Worm (Caenorhabditis elegans) whole organism, L2 larva: Measurements from ENCODE around the gene srbc-34.

ENCODE experiments used
- F13H6.1 ChIP-seq: sonication (generic microtip); optimal IDR thresholded peaks from 2 replicates; lab custom pipeline; 2016; ENCODE audit warnings: missing genetic modification characterization, missing compliant biosample characterization
- R02D3.7 ChIP-seq: fragments of 150-350 bp; optimal IDR thresholded peaks from 2 replicates; lab custom pipeline; 2014; ENCODE audit warnings: missing biosample characterization, missing genetic modification characterization
- Y55F3AM.14 ChIP-seq: fragments of 200-800 bp; sonication (Bioruptor generic); optimal IDR thresholded peaks from 2 replicates; lab custom pipeline; 2018; ENCODE audit warnings: mild to moderate bottlenecking, missing genetic modification characterization, missing compliant biosample characterization
- ZK546.5 ChIP-seq: sonication (generic microtip); optimal IDR thresholded peaks from 2 replicates; lab custom pipeline; 2017; ENCODE audit warnings: missing biosample characterization, missing genetic modification characterization
- alr-1 ChIP-seq: fragments of 150-350 bp; optimal IDR thresholded peaks from 2 replicates; lab custom pipeline; 2014; ENCODE audit warnings: missing biosample characterization, missing genetic modification characterization
- aly-2 ChIP-seq: fragments of 150-350 bp; optimal IDR thresholded peaks from 2 replicates; lab custom pipeline; 2014; ENCODE audit warnings: missing biosample characterization, missing genetic modification characterization
- blmp-1 ChIP-seq: sonication (generic microtip); optimal IDR thresholded peaks from 2 replicates; lab custom pipeline; 2017; ENCODE audit warnings: missing genetic modification characterization, mild to moderate bottlenecking, missing compliant biosample characterization, antibody characterized with exemption, moderate library complexity; ENCODE audit not compliant: insufficient read depth
- ceh-16 ChIP-seq: fragments of 150-350 bp; optimal IDR thresholded peaks from 2 replicates; lab custom pipeline; 2014; ENCODE audit warnings: missing biosample characterization, missing genetic modification characterization
- ceh-82 ChIP-seq: fragments of 150-350 bp; optimal IDR thresholded peaks from 2 replicates; lab custom pipeline; 2014; ENCODE audit warnings: missing biosample characterization, missing genetic modification characterization
- crh-2 ChIP-seq: sonication (generic microtip); optimal IDR thresholded peaks from 2 replicates; lab custom pipeline; 2017; ENCODE audit warnings: missing biosample characterization, missing genetic modification characterization
- dmd-4 ChIP-seq: sonication (generic microtip); optimal IDR thresholded peaks from 2 replicates; lab custom pipeline; 2017; ENCODE audit warnings: missing biosample characterization, missing genetic modification characterization
- egl-27 ChIP-seq: sonication (generic microtip); optimal IDR thresholded peaks from 3 replicates; lab custom pipeline; 2017; ENCODE audit warnings: missing biosample characterization, missing genetic modification reagents, missing genetic modification characterization
- elt-3 ChIP-seq: sonication (generic microtip); optimal IDR thresholded peaks from 2 replicates; lab custom pipeline; 2017; ENCODE audit warnings: missing biosample characterization, missing genetic modification characterization
- fos-1 ChIP-seq: fragments of 150-350 bp; optimal IDR thresholded peaks from 2 replicates; lab custom pipeline; 2014; ENCODE audit warnings: missing biosample characterization, missing genetic modification characterization
- lin-13 ChIP-seq: fragments of 150-350 bp; optimal IDR thresholded peaks from 2 replicates; lab custom pipeline; 2014; ENCODE audit warnings: missing biosample characterization, missing genetic modification reagents, missing genetic modification characterization
- lin-39 ChIP-seq: fragments of 150-350 bp; optimal IDR thresholded peaks from 2 replicates; lab custom pipeline; 2014; ENCODE audit warnings: missing biosample characterization, missing genetic modification reagents, missing genetic modification characterization
- lsy-2 ChIP-seq, 2 experiments: fragments of 150-350 bp in 1 of 2; sonication (generic microtip) in 1 of 2; optimal IDR thresholded peaks; 2 replicates each; lab custom pipeline; 2014 to 2017; ENCODE audit warnings: missing biosample characterization in 2 of 2, missing genetic modification characterization in 2 of 2
- mab-5 ChIP-seq: fragments of 150-350 bp; optimal IDR thresholded peaks from 2 replicates; lab custom pipeline; 2014; ENCODE audit warnings: missing biosample characterization, missing genetic modification characterization
- mdl-1 ChIP-seq, 2 experiments: fragments of 150-350 bp in 1 of 2; sonication (generic microtip) in 1 of 2; optimal IDR thresholded peaks; 2 replicates each; lab custom pipeline; 2017; ENCODE audit warnings: missing biosample characterization in 2 of 2, missing genetic modification characterization in 2 of 2
- nhr-10 ChIP-seq: sonication (generic microtip); optimal IDR thresholded peaks from 2 replicates; lab custom pipeline; 2017; ENCODE audit warnings: missing biosample characterization, missing genetic modification characterization
- nhr-11 ChIP-seq: fragments of 150-350 bp; optimal IDR thresholded peaks from 2 replicates; lab custom pipeline; 2014; ENCODE audit warnings: missing biosample characterization, missing genetic modification characterization
- nhr-12 ChIP-seq: fragments of 150-350 bp; optimal IDR thresholded peaks from 2 replicates; lab custom pipeline; 2014; ENCODE audit warnings: missing biosample characterization, missing genetic modification characterization
- nhr-129 ChIP-seq: fragments of 150-350 bp; optimal IDR thresholded peaks from 2 replicates; lab custom pipeline; 2014; ENCODE audit warnings: missing biosample characterization, missing genetic modification characterization
- nhr-21 ChIP-seq: fragments of 150-350 bp; optimal IDR thresholded peaks from 2 replicates; lab custom pipeline; 2014; ENCODE audit warnings: missing biosample characterization, missing genetic modification characterization
- nhr-23 ChIP-seq: fragments of 150-350 bp; optimal IDR thresholded peaks from 2 replicates; lab custom pipeline; 2014; ENCODE audit warnings: missing biosample characterization, missing genetic modification reagents, missing genetic modification characterization
- nhr-6 ChIP-seq: fragments of 150-350 bp; optimal IDR thresholded peaks from 2 replicates; lab custom pipeline; 2014; ENCODE audit warnings: missing biosample characterization, missing genetic modification characterization
- nhr-77 ChIP-seq: fragments of 150-350 bp; optimal IDR thresholded peaks from 2 replicates; lab custom pipeline; 2014; ENCODE audit warnings: missing biosample characterization, missing genetic modification characterization
- peb-1 ChIP-seq: fragments of 150-350 bp; optimal IDR thresholded peaks from 2 replicates; lab custom pipeline; 2014; ENCODE audit warnings: missing biosample characterization, missing genetic modification characterization
- sma-3 ChIP-seq: sonication (generic microtip); optimal IDR thresholded peaks from 2 replicates; lab custom pipeline; 2016; ENCODE audit warnings: missing genetic modification reagents, missing genetic modification characterization, missing compliant biosample characterization
- sma-9 ChIP-seq, 2 experiments: fragments of 150-350 bp in 1 of 2; sonication (generic microtip) in 1 of 2; optimal IDR thresholded peaks; 2 replicates each; lab custom pipeline; 2014 to 2016; ENCODE audit warnings: missing genetic modification characterization in 2 of 2, mild to moderate bottlenecking in 1 of 2, missing biosample characterization in 1 of 2, missing compliant biosample characterization in 1 of 2, missing genetic modification reagents in 1 of 2, moderate library complexity in 1 of 2
- unc-55 ChIP-seq: fragments of 150-350 bp; sonication (generic microtip); optimal IDR thresholded peaks from 3 replicates; lab custom pipeline; 2014; ENCODE audit warnings: missing biosample characterization, missing genetic modification reagents, missing genetic modification characterization
- unc-62 ChIP-seq: fragments of 150-350 bp; optimal IDR thresholded peaks from 2 replicates; lab custom pipeline; 2014; ENCODE audit warnings: missing biosample characterization, missing genetic modification reagents, missing genetic modification characterization
- ztf-11 ChIP-seq: sonication (generic microtip); optimal IDR thresholded peaks from 2 replicates; lab custom pipeline; 2017; ENCODE audit warnings: missing biosample characterization, missing genetic modification characterization
- ztf-4 ChIP-seq: fragments of 150-350 bp; optimal IDR thresholded peaks from 2 replicates; lab custom pipeline; 2014; ENCODE audit warnings: missing biosample characterization, missing genetic modification characterization

Gene srbc-34

ce11 chrV:20212584-20212983, 6.5 kb downstream of the srbc-34 start, which contains the start of gene Y113G7B.12:
Gene Y113G7B.12 (minus strand): TSS chrV:20212684.
- TF ChIP-seq crh-2 (tag; lab: Kevin White, UChicago) (peak; percentile 11), Y55F3AM.14 (GFP tag; lab: Kevin White, UChicago) (no peak), fos-1 (peak; percentile 58)

DNA sequence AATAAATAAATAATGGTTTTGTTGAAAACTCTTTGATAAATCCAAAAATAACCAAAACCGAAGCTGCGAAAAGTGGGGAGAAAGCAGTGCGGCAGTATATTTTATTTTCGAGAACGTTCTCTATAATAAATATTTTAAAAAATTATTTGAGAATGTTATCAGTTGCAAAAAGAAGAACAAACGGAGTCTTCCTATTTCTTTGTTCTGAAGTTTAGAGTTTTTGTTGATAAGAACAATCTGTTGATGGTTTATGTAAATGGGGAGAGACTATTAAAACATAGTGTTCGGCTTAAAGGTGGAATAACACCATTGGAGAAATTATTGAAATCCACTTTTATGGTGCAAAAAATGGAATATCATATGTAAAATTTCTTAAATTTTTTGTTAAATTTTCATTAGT, 7.0 kb downstream of the srbc-34 start:
- TF ChIP-seq fos-1 (peak; percentile 37), sma-3 (GFP tag; lab: Kevin White, UChicago) (no peak), mab-5 (tag; lab: Kevin White, UChicago) (no peak), crh-2 (tag; lab: Kevin White, UChicago) (no peak), sma-9 (GFP tag; optimal IDR thresholded peaks at IDR 0.05; lab: Kevin White, UChicago) (no peak), sma-9 (tag; optimal IDR thresholded peaks at IDR 0.05; lab: Kevin White, UChicago) (no peak), F13H6.1 (no peak), nhr-11 (tag; lab: Kevin White, UChicago) (no peak)

DNA sequence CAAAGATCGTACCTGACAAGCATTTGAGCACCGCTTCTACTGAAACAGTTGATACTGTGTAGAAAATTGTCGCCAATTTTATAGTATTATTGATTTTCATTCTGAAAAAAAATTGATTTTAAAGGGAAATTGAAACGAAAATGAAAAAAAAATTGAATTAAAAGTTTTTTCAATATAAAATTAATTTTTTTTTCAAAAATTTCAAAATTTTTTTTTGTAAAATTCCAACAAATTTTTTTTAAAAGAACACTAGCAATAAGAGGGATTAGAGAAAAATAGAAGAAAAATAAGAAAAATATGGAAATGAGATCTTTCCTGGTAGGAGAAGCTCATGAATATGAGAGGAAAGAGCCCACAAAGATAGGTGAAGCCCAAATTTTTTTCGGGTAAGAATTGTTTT, 9.1 kb downstream of the srbc-34 start, which contains the start of gene Y113G7B.11:
Y113G7B.11 (minus strand) TSS at position 101 of the 400 bp plus-strand sequence.
- TF ChIP-seq nhr-21 (tag; lab: Kevin White, UChicago), result no peak
- no peak for TF ChIP-seq Y55F3AM.14 (GFP tag; lab: Kevin White, UChicago)
- no peak for TF ChIP-seq F13H6.1
- no peak for TF ChIP-seq ceh-82 (tag; lab: Kevin White, UChicago)
- TF ChIP-seq elt-3 (tag; lab: Kevin White, UChicago), result no peak
- no peak for TF ChIP-seq fos-1
- TF ChIP-seq nhr-129 (tag; lab: Kevin White, UChicago), result no peak
- no peak for TF ChIP-seq R02D3.7 (tag; lab: Kevin White, UChicago)

ce11 chrV:20220604-20221003, 14.5 kb downstream of the srbc-34 start:
- no peak for TF ChIP-seq aly-2 (tag; lab: Kevin White, UChicago)
- TF ChIP-seq Y55F3AM.14 (GFP tag; lab: Kevin White, UChicago), result no peak
- no peak for TF ChIP-seq ztf-4 (tag; lab: Kevin White, UChicago)
- no peak for TF ChIP-seq egl-27 (tag; lab: Kevin White, UChicago)
- TF ChIP-seq nhr-129 (tag; lab: Kevin White, UChicago), result no peak
- TF ChIP-seq fos-1, result no peak
- TF ChIP-seq nhr-6, result no peak
- no peak for TF ChIP-seq ceh-82 (tag; lab: Kevin White, UChicago)
- no peak for TF ChIP-seq ZK546.5 (tag; lab: Kevin White, UChicago)
- no peak for TF ChIP-seq crh-2 (tag; lab: Kevin White, UChicago)
- TF ChIP-seq ztf-11 (tag; lab: Kevin White, UChicago), result no peak
- no peak for TF ChIP-seq mdl-1 (tag; optimal IDR thresholded peaks at IDR 0.05; lab: Kevin White, UChicago)

DNA sequence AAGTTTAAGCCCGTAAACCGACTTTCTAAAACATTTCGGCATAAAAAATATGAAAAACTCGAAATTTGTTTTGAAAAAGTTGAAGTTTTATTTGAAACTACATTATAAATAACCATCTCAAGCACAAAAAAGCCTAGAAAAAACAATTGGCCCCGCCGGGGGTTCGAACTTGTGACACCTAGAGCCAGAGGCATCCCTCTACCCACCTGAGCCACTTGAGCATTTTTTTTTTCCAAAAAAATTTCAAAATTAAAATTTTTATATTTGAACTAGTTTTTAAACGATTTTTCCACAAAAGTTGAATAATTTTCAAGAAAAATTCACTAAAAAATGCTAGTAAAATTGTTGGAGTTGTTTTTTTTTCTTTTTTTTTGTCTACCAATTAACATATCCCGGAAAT, 17.6 kb downstream of the srbc-34 start:
- TF ChIP-seq alr-1 (no peak), unc-55 (no peak), peb-1 (tag; lab: Kevin White, UChicago) (no peak), lsy-2 (tag; optimal IDR thresholded peaks at IDR 0.05; lab: Kevin White, UChicago) (no peak), crh-2 (tag; lab: Kevin White, UChicago) (no peak)
- TF ChIP-seq, all 48 proteins: peak for 0

DNA sequence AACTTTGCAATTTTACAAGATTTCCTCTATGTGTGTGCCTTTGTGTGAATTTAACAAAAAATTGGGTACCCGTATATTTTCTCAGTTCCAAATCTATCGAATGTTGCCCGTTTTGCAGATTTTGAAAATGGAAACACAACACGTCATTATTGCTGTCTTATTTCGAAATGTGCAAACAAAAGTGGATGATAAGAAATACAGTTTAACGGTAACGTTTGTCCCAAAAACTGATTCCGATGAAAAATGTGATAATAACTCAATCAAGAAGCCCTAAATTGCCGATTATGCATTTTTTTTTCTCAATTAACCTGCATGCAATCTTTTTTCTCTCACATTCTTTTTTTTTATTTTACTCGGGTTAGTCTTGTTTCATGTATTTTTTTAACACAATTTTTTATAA, 19.2 kb downstream of the srbc-34 start:
- TF ChIP-seq ceh-16 (tag; lab: Kevin White, UChicago) (no peak), fos-1 (peak; percentile 61), dmd-4 (tag; lab: Kevin White, UChicago) (no peak), nhr-77 (tag; lab: Kevin White, UChicago) (no peak), nhr-12 (tag; lab: Kevin White, UChicago) (no peak), ztf-11 (tag; lab: Kevin White, UChicago) (no peak), mdl-1 (tag; optimal IDR thresholded peaks at IDR 0.05; lab: Kevin White, UChicago) (no peak), sma-3 (GFP tag; lab: Kevin White, UChicago) (no peak)

DNA sequence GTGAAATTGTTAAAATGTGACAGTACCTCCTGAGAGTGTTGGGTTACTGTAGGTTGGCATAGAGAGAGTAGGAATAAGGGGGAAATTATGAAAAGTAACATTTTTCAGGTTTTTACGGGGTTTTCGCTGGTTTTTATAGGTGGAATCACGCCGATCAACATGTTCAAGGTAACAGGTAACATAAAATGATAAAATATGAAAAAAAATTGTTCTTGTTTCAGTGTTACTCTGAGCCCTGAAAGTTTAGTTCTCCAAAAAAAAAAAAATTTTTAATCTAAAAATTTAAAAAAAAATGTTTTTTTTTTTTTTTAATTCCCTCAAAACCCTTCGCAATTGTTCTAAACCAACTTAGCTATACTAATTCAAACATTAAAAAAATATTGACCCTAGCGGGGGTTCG, 27.6 kb downstream of the srbc-34 start, which contains the start of gene Y113G7B.15:
Y113G7B.15 (minus strand) TSS at position 101 of the 400 bp plus-strand sequence.
- TF ChIP-seq lin-39 (no peak), sma-3 (GFP tag; lab: Kevin White, UChicago) (no peak), blmp-1 (no peak), Y55F3AM.14 (GFP tag; lab: Kevin White, UChicago) (no peak), nhr-23 (tag; lab: Kevin White, UChicago) (no peak), unc-55 (no peak), lin-13 (GFP tag; lab: Kevin White, UChicago) (no peak), unc-62 (GFP tag; lab: Kevin White, UChicago) (no peak), nhr-10 (tag; lab: Kevin White, UChicago) (no peak), alr-1 (no peak), mab-5 (tag; lab: Kevin White, UChicago) (no peak), nhr-129 (tag; lab: Kevin White, UChicago) (no peak)
- TF ChIP-seq, all 48 proteins: peak for 0
